Fruit fly (Drosophila melanogaster) whole organism, embryonic: Measurements from ENCODE around the gene CG31268.

ENCODE experiments used
- Antp ChIP-seq: fragments of 200-800 bp; sonication (Bioruptor generic); optimal IDR thresholded peaks from 3 replicates; lab custom pipeline; 2016; ENCODE audit warnings: missing biosample characterization, missing genetic modification characterization
- CG10147 ChIP-seq: fragments of 200-800 bp; sonication (Bioruptor generic); optimal IDR thresholded peaks from 2 replicates; lab custom pipeline; 2019; ENCODE audit warnings: missing biosample characterization, mild to moderate bottlenecking, missing genetic modification characterization, moderate library complexity
- CG10267 ChIP-seq: fragments of 200-800 bp; sonication (Bioruptor generic); optimal IDR thresholded peaks from 2 replicates; lab custom pipeline; 2018; ENCODE audit warnings: missing biosample characterization, mild to moderate bottlenecking, missing genetic modification characterization, moderate library complexity
- CG11560 ChIP-seq: fragments of 200-800 bp; sonication (Bioruptor generic); IDR thresholded peaks from 3 replicates; pipeline ENCODE4 v1.3.6; 2022; ENCODE audit warnings: missing biosample characterization, missing genetic modification characterization
- CG11695 ChIP-seq: fragments of 200-800 bp; sonication (Bioruptor generic); IDR thresholded peaks from 3 replicates; pipeline ENCODE4 v1.3.6; 2022; ENCODE audit warnings: missing biosample characterization, missing genetic modification characterization
- CG12299 ChIP-seq: fragments of 200-800 bp; sonication (Bioruptor generic); optimal IDR thresholded peaks from 2 replicates; lab custom pipeline; 2018; ENCODE audit warnings: missing biosample characterization, mild to moderate bottlenecking, missing genetic modification characterization
- CG15696 ChIP-seq: fragments of 200-800 bp; sonication (Bioruptor generic); optimal IDR thresholded peaks from 2 replicates; lab custom pipeline; 2019; ENCODE audit warnings: missing biosample characterization, mild to moderate bottlenecking, missing genetic modification characterization, moderate library complexity
- CG16779 ChIP-seq: fragments of 200-800 bp; sonication (Bioruptor generic); IDR thresholded peaks from 2 replicates; pipeline ENCODE4 v1.3.6; 2022; ENCODE audit warnings: missing biosample characterization, missing genetic modification characterization
- CG17568 ChIP-seq: fragments of 200-800 bp; sonication (Bioruptor generic); optimal IDR thresholded peaks from 2 replicates; lab custom pipeline; 2018; ENCODE audit warnings: missing biosample characterization, mild to moderate bottlenecking, missing genetic modification characterization, moderate library complexity
- CG18262 ChIP-seq: fragments of 200-800 bp; optimal IDR thresholded peaks from 3 replicates; lab custom pipeline; 2019; ENCODE audit warnings: missing biosample characterization, mild to moderate bottlenecking, missing genetic modification characterization, moderate library complexity
- CG18476 ChIP-seq: fragments of 200-800 bp; sonication (Bioruptor generic); optimal IDR thresholded peaks from 2 replicates; lab custom pipeline; 2016; ENCODE audit warnings: missing biosample characterization, mild to moderate bottlenecking, missing genetic modification characterization
- CG2120 ChIP-seq: fragments of 200-800 bp; sonication (Bioruptor generic); optimal IDR thresholded peaks from 3 replicates; lab custom pipeline; 2016; ENCODE audit warnings: missing biosample characterization, missing genetic modification characterization
- CG30020 ChIP-seq: fragments of 200-800 bp; optimal IDR thresholded peaks from 2 replicates; lab custom pipeline; 2019; ENCODE audit warnings: missing biosample characterization, mild to moderate bottlenecking, missing genetic modification characterization, moderate library complexity
- CG30403 ChIP-seq: fragments of 200-800 bp; sonication (Bioruptor generic); optimal IDR thresholded peaks from 3 replicates; lab custom pipeline; 2016; ENCODE audit warnings: missing biosample characterization, missing genetic modification characterization
- CG31388 ChIP-seq: fragments of 200-800 bp; sonication (Bioruptor generic); optimal IDR thresholded peaks from 2 replicates; lab custom pipeline; 2016; ENCODE audit warnings: missing biosample characterization, missing genetic modification characterization
- CG32532 ChIP-seq: fragments of 200-800 bp; sonication (Bioruptor generic); IDR thresholded peaks from 2 replicates; pipeline ENCODE4 v1.3.6; 2022; ENCODE audit warnings: missing biosample characterization, missing genetic modification characterization
- CG4617 ChIP-seq: fragments of 200-800 bp; sonication (Bioruptor generic); optimal IDR thresholded peaks from 3 replicates; lab custom pipeline; 2016; ENCODE audit warnings: missing biosample characterization, missing genetic modification characterization, borderline replicate concordance
- CG6272 ChIP-seq: fragments of 200-800 bp; sonication (Bioruptor generic); IDR thresholded peaks from 2 replicates; pipeline ENCODE4 v1.3.6; 2022; ENCODE audit warnings: missing biosample characterization, missing genetic modification characterization
- CG6765 ChIP-seq: fragments of 200-800 bp; sonication (Bioruptor generic); optimal IDR thresholded peaks from 3 replicates; lab custom pipeline; 2017; ENCODE audit warnings: missing biosample characterization, mild to moderate bottlenecking, missing genetic modification characterization
- CG9727 ChIP-seq: fragments of 200-800 bp; sonication (Bioruptor generic); optimal IDR thresholded peaks from 3 replicates; lab custom pipeline; 2017; ENCODE audit warnings: missing biosample characterization, mild to moderate bottlenecking, missing genetic modification characterization
- CoRest ChIP-seq: fragments of 200-800 bp; sonication (Bioruptor generic); optimal IDR thresholded peaks from 3 replicates; lab custom pipeline; 2018; ENCODE audit warnings: missing biosample characterization, mild to moderate bottlenecking, missing genetic modification characterization, moderate library complexity
- Dll ChIP-seq: fragments of 200-800 bp; sonication (Bioruptor generic); IDR thresholded peaks from 4 replicates; pipeline ENCODE4 v1.3.6; 2022; ENCODE audit warnings: missing biosample characterization, missing genetic modification characterization; ENCODE audit not compliant: partially characterized antibody
- GATAe ChIP-seq: fragments of 200-800 bp; sonication (Bioruptor generic); conservative IDR thresholded peaks from 2 replicates; pipeline ENCODE4 v1.3.6; 2022; ENCODE audit warnings: missing biosample characterization, missing genetic modification characterization
- HLH3B ChIP-seq: fragments of 200-800 bp; sonication (Bioruptor generic); IDR thresholded peaks from 2 replicates; pipeline ENCODE4 v1.3.6; 2022; ENCODE audit warnings: missing biosample characterization, missing genetic modification characterization
- Hand ChIP-seq: fragments of 200-800 bp; sonication (Bioruptor generic); optimal IDR thresholded peaks from 2 replicates; lab custom pipeline; 2017; ENCODE audit warnings: mild to moderate bottlenecking, missing biosample characterization, missing genetic modification reagents, missing genetic modification characterization
- Lhr ChIP-seq: fragments of 200-800 bp; sonication (Bioruptor generic); optimal IDR thresholded peaks from 3 replicates; lab custom pipeline; 2017; ENCODE audit warnings: mild to moderate bottlenecking, missing biosample characterization, missing genetic modification reagents, missing genetic modification characterization
- Nf-YC ChIP-seq: fragments of 200-800 bp; optimal IDR thresholded peaks from 3 replicates; lab custom pipeline; 2019; ENCODE audit warnings: missing biosample characterization, mild to moderate bottlenecking, missing genetic modification characterization, moderate library complexity
- Ravus ChIP-seq: fragments of 200-800 bp; sonication (Bioruptor generic); IDR thresholded peaks from 2 replicates; pipeline ENCODE4 v1.3.6; 2022; ENCODE audit warnings: missing biosample characterization, missing genetic modification characterization
- Side ChIP-seq: fragments of 200-800 bp; sonication (Bioruptor generic); optimal IDR thresholded peaks from 2 replicates; lab custom pipeline; 2016; ENCODE audit warnings: missing biosample characterization, missing genetic modification characterization
- Stat92E ChIP-seq, 3 experiments: fragments of >200 bp in 2 of 3; fragments of 200-800 bp in 1 of 3; sonication (Bioruptor generic) in 1 of 3; optimal IDR thresholded peaks; 2 replicates each; lab custom pipeline; 2017 to 2019; ENCODE audit warnings: missing biosample characterization in 3 of 3, missing genetic modification characterization in 3 of 3, mild to moderate bottlenecking in 1 of 3, moderate library complexity in 1 of 3
- Taf1 ChIP-seq: fragments of 200-800 bp; sonication (Bioruptor generic); IDR thresholded peaks from 2 replicates; pipeline ENCODE4 v1.3.6; 2022; ENCODE audit warnings: missing biosample characterization, missing genetic modification characterization
- abd-A ChIP-seq: fragments of 200-800 bp; sonication (Bioruptor generic); optimal IDR thresholded peaks from 3 replicates; lab custom pipeline; 2019; ENCODE audit warnings: missing biosample characterization, mild to moderate bottlenecking, missing genetic modification characterization, moderate library complexity
- ac ChIP-seq: fragments of 200-800 bp; sonication (Bioruptor generic); optimal IDR thresholded peaks from 3 replicates; lab custom pipeline; 2017; ENCODE audit warnings: missing biosample characterization, mild to moderate bottlenecking, missing genetic modification characterization
- az2 ChIP-seq: fragments of 200-800 bp; sonication (Bioruptor generic); optimal IDR thresholded peaks from 3 replicates; lab custom pipeline; 2016; ENCODE audit warnings: missing biosample characterization, missing genetic modification characterization
- bigmax ChIP-seq: fragments of 200-800 bp; sonication (Bioruptor generic); optimal IDR thresholded peaks from 2 replicates; lab custom pipeline; 2018; ENCODE audit warnings: missing biosample characterization, mild to moderate bottlenecking, missing genetic modification characterization
- cad ChIP-seq: fragments of >200 bp; optimal IDR thresholded peaks from 2 replicates; lab custom pipeline; 2017; ENCODE audit warnings: missing biosample characterization, missing genetic modification characterization
- caup ChIP-seq: fragments of 200-800 bp; sonication (Bioruptor generic); optimal IDR thresholded peaks from 3 replicates; lab custom pipeline; 2017; ENCODE audit warnings: missing biosample characterization, mild to moderate bottlenecking, missing genetic modification characterization, moderate library complexity; ENCODE audit not compliant: severe bottlenecking
- chn ChIP-seq: fragments of 200-800 bp; sonication (Bioruptor generic); optimal IDR thresholded peaks from 2 replicates; lab custom pipeline; 2016; ENCODE audit warnings: missing biosample characterization, missing genetic modification characterization
- dmrt11E ChIP-seq: fragments of 200-800 bp; sonication (Bioruptor generic); optimal IDR thresholded peaks from 3 replicates; lab custom pipeline; 2018; ENCODE audit warnings: missing biosample characterization, mild to moderate bottlenecking, missing genetic modification characterization, moderate library complexity
- fd102C ChIP-seq: fragments of 200-800 bp; sonication (Bioruptor generic); optimal IDR thresholded peaks from 2 replicates; lab custom pipeline; 2018; ENCODE audit warnings: missing biosample characterization, mild to moderate bottlenecking, missing genetic modification characterization, moderate library complexity
- hth ChIP-seq: fragments of >200 bp; optimal IDR thresholded peaks from 2 replicates; lab custom pipeline; 2017; ENCODE audit warnings: inconsistent platforms
- lola ChIP-seq, 3 experiments: fragments of >200 bp in 2 of 3; fragments of 200-800 bp in 1 of 3; sonication (Bioruptor generic) in 1 of 3; optimal IDR thresholded peaks; 2 replicates each; lab custom pipeline; 2017 to 2019; ENCODE audit warnings: missing biosample characterization in 3 of 3, missing genetic modification characterization in 3 of 3, mild to moderate bottlenecking in 1 of 3, moderate library complexity in 1 of 3
- onecut ChIP-seq: fragments of 200-800 bp; sonication (Bioruptor generic); IDR thresholded peaks from 2 replicates; pipeline ENCODE4 v1.3.6; 2022; ENCODE audit warnings: missing biosample characterization, missing genetic modification characterization
- salm ChIP-seq: fragments of 200-800 bp; sonication (Bioruptor generic); optimal IDR thresholded peaks from 2 replicates; lab custom pipeline; 2018; ENCODE audit warnings: missing biosample characterization, mild to moderate bottlenecking, missing genetic modification characterization
- trem ChIP-seq: fragments of 200-800 bp; optimal IDR thresholded peaks from 3 replicates; lab custom pipeline; 2019; ENCODE audit warnings: missing biosample characterization, mild to moderate bottlenecking, missing genetic modification characterization, moderate library complexity
- unc-4 ChIP-seq: fragments of 200-800 bp; sonication (Bioruptor generic); IDR thresholded peaks from 2 replicates; pipeline ENCODE4 v1.3.6; 2022; ENCODE audit warnings: missing biosample characterization, missing genetic modification characterization; ENCODE audit not compliant: partially characterized antibody
- usp ChIP-seq: fragments of >200 bp; optimal IDR thresholded peaks from 2 replicates; lab custom pipeline; 2017; ENCODE audit warnings: missing biosample characterization, missing genetic modification characterization
- zf30C ChIP-seq: fragments of 200-800 bp; sonication (Bioruptor generic); optimal IDR thresholded peaks from 3 replicates; lab custom pipeline; 2018; ENCODE audit warnings: missing biosample characterization, mild to moderate bottlenecking, missing genetic modification characterization

Gene CG31268

DNA sequence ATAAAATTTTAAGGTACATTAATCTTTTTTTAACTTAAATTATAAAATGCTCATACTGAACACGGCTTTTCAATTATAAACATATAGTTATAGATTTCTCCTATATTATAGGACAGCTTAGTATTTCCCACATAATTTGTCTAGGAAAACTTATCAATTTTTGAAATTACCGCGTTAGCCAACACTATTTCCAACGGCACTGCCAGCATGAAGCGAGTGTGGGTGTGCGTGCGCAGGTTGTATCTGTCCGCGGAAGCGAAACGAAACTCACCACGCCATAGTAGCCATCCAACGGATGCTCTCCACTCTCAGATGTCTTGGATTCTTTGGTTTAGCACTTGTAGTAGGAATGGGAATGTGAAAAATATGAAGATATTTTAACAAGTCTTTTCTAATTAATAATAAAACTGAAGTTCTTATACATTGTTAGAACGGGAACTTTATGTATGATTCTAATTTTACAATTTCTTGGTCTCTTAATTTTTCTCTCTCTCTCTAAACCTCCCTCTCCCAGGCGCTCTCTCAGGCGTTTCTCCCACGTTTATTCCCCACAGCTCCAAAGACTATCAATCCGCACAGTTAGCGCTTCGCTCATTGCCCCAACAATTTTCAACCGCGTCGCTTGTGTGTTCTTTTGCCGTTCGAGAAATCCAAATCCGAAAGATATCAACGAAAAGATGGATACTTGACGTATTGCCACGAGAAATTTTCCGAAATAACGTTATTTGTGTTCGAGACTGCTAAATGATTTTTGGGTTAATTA is 22.0 kb downstream of the CG31268 start, which contains the start of gene Dad (continued):
- TF ChIP-seq GATAe (GFP tag; lab: Robert Waterston, UW) (no peak), Side (peak; percentile 11), CG17568 (GFP tag; lab: Kevin White, UChicago) (peak; percentile 58), cad (no peak), trem (tag; lab: Kevin White, UChicago) (no peak), dmrt11E (no peak), az2 (GFP tag; lab: Kevin White, UChicago) (no peak), Dll (GFP tag; lab: Robert Waterston, UW) (peak; percentile 56; the same call in 3 of the 4 replicates), CG2120 (GFP tag; lab: Kevin White, UChicago) (peak; percentile 18), Taf1 (GFP tag; lab: Robert Waterston, UW) (no peak), CG18476 (GFP tag; lab: Kevin White, UChicago) (no peak), CG11695 (no peak), lola (GFP tag; optimal IDR thresholded peaks at IDR 0.05; lab: Kevin White, UChicago) (no peak), CG10267 (tag; lab: Kevin White, UChicago) (peak; percentile 97), CG32532 (GFP tag; lab: Robert Waterston, UW) (peak; percentile 31; the same call in 1 of the 2 replicates), CG4617 (GFP tag; lab: Kevin White, UChicago) (no peak), CG9727 (GFP tag; lab: Kevin White, UChicago) (no peak), bigmax (GFP tag; lab: Kevin White, UChicago) (no peak), CG15696 (tag; lab: Kevin White, UChicago) (no peak), caup (GFP tag; lab: Kevin White, UChicago) (peak; percentile 36), usp (GFP tag; lab: Kevin White, UChicago) (no peak), Nf-YC (tag; lab: Kevin White, UChicago) (peak; percentile 17), onecut (GFP tag; lab: Robert Waterston, UW) (no peak), CG16779 (GFP tag; lab: Robert Waterston, UW) (no peak), Lhr (GFP tag; lab: Kevin White, UChicago) (no peak), abd-A (tag; lab: Kevin White, UChicago) (peak; percentile 67), zf30C (no peak), ac (GFP tag; lab: Kevin White, UChicago) (no peak), CG18262 (tag; lab: Kevin White, UChicago) (peak; percentile 8), HLH3B (0 out of 2 replicates have a peak, but pooled peaks have one; percentile 8), CG11560 (tag; lab: Robert Waterston, UW) (no peak), CG10147 (GFP tag; lab: Kevin White, UChicago) (peak; percentile 5), hth (lab: Kevin White, UChicago) (no peak), CoRest (tag; lab: Kevin White, UChicago) (no peak), Hand (GFP tag; lab: Kevin White, UChicago) (peak; percentile 65), fd102C (GFP tag; lab: Kevin White, UChicago) (no peak), CG31388 (GFP tag; lab: Kevin White, UChicago) (no peak), chn (GFP tag; lab: Kevin White, UChicago) (no peak), CG30020 (no peak), Ravus (GFP tag; lab: Robert Waterston, UW) (no peak), CG6272 (GFP tag; lab: Robert Waterston, UW) (no peak), unc-4 (GFP tag; lab: Robert Waterston, UW) (no peak; the same call in 1 of the 2 replicates), Antp (no peak), CG30403 (GFP tag; lab: Kevin White, UChicago) (no peak), salm (peak; percentile 30), CG12299 (tag; lab: Kevin White, UChicago) (peak; percentile 19), CG6765 (GFP tag; lab: Kevin White, UChicago) (peak; percentile 45), Stat92E (GFP tag; optimal IDR thresholded peaks at IDR 0.05; lab: Kevin White, UChicago) (peak in 1 of 3 experiments; percentile 52)
